Fruit fly (Drosophila melanogaster) whole organism, prepupa: ENCODE data around the gene CG32313.

ENCODE experiments used
- Blimp-1 ChIP-seq: fragments of 200-800 bp; sonication (Bioruptor generic); optimal IDR thresholded peaks from 3 replicates; lab custom pipeline; 2017; ENCODE audit warnings: missing biosample characterization, missing genetic modification characterization, mild to moderate bottlenecking, moderate library complexity, missing genetic modification reagents
- CG10631 ChIP-seq: fragments of 200-800 bp; sonication (Bioruptor generic); optimal IDR thresholded peaks from 2 replicates; lab custom pipeline; 2016; ENCODE audit warnings: missing biosample characterization, missing genetic modification characterization
- CG11294 ChIP-seq: fragments of 200-800 bp; sonication (Bioruptor generic); IDR thresholded peaks from 2 replicates; pipeline ENCODE4 v1.3.6; 2022; ENCODE audit warnings: missing biosample characterization, missing genetic modification characterization
- CG11762 ChIP-seq: fragments of 200-800 bp; sonication (Bioruptor generic); optimal IDR thresholded peaks from 3 replicates; lab custom pipeline; 2016; ENCODE audit warnings: missing biosample characterization, missing genetic modification characterization; ENCODE audit not compliant: insufficient read depth
- CG11902 ChIP-seq: fragments of 200-800 bp; sonication (Bioruptor generic); optimal IDR thresholded peaks from 3 replicates; lab custom pipeline; 2016; ENCODE audit warnings: missing biosample characterization, missing genetic modification characterization
- CG15336 ChIP-seq: fragments of 200-800 bp; sonication (Bioruptor generic); IDR thresholded peaks from 2 replicates; pipeline ENCODE4 v1.3.6; 2022; ENCODE audit warnings: missing biosample characterization, missing genetic modification characterization
- CG1621 ChIP-seq: fragments of 200-800 bp; sonication (Bioruptor generic); optimal IDR thresholded peaks from 3 replicates; lab custom pipeline; 2018; ENCODE audit warnings: missing biosample characterization, mild to moderate bottlenecking, missing genetic modification characterization
- CG16779 ChIP-seq: fragments of 200-800 bp; sonication (Bioruptor generic); optimal IDR thresholded peaks from 3 replicates; lab custom pipeline; 2017; ENCODE audit warnings: missing biosample characterization, mild to moderate bottlenecking, missing genetic modification characterization
- CG31627 ChIP-seq: fragments of 200-800 bp; sonication (Bioruptor generic); optimal IDR thresholded peaks from 3 replicates; lab custom pipeline; 2016; ENCODE audit warnings: missing biosample characterization, missing genetic modification characterization
- CG34406 ChIP-seq: fragments of 200-800 bp; sonication (Bioruptor generic); optimal IDR thresholded peaks from 3 replicates; lab custom pipeline; 2016; ENCODE audit warnings: missing biosample characterization, missing genetic modification characterization
- CG3919 ChIP-seq: fragments of 200-800 bp; sonication (Bioruptor generic); optimal IDR thresholded peaks from 3 replicates; lab custom pipeline; 2016; ENCODE audit warnings: missing biosample characterization, missing genetic modification characterization
- CG4318 ChIP-seq: fragments of 200-800 bp; sonication (Bioruptor generic); optimal IDR thresholded peaks from 3 replicates; lab custom pipeline; 2017; ENCODE audit warnings: missing biosample characterization, mild to moderate bottlenecking, missing genetic modification characterization
- CG6163 ChIP-seq: fragments of 200-800 bp; sonication (Bioruptor generic); IDR thresholded peaks from 3 replicates; pipeline ENCODE4 v1.3.6; 2022; ENCODE audit warnings: missing biosample characterization, missing genetic modification characterization
- CG6276 ChIP-seq: fragments of 200-800 bp; sonication (Bioruptor generic); optimal IDR thresholded peaks from 2 replicates; lab custom pipeline; 2017; ENCODE audit warnings: missing biosample characterization, mild to moderate bottlenecking, missing genetic modification characterization
- CG6808 ChIP-seq: fragments of 200-800 bp; sonication (Bioruptor generic); optimal IDR thresholded peaks from 3 replicates; lab custom pipeline; 2017; ENCODE audit warnings: missing biosample characterization, missing genetic modification characterization, mild to moderate bottlenecking, moderate library complexity, missing genetic modification reagents
- CG6854 ChIP-seq: fragments of 200-800 bp; sonication (Bioruptor generic); optimal IDR thresholded peaks from 2 replicates; lab custom pipeline; 2017; ENCODE audit warnings: missing biosample characterization, mild to moderate bottlenecking, missing genetic modification characterization
- CG7368 ChIP-seq: fragments of 200-800 bp; sonication (Bioruptor generic); optimal IDR thresholded peaks from 3 replicates; lab custom pipeline; 2016; ENCODE audit warnings: missing biosample characterization, missing genetic modification characterization
- CG8119 ChIP-seq: fragments of 200-800 bp; sonication (Bioruptor generic); IDR thresholded peaks from 3 replicates; pipeline ENCODE4 v1.3.6; 2022; ENCODE audit warnings: missing biosample characterization, missing genetic modification characterization
- CG8319 ChIP-seq: fragments of 200-800 bp; sonication (Bioruptor generic); optimal IDR thresholded peaks from 3 replicates; lab custom pipeline; 2016; ENCODE audit warnings: missing biosample characterization, missing genetic modification characterization
- CG8632 ChIP-seq: fragments of 200-800 bp; sonication (Bioruptor generic); optimal IDR thresholded peaks from 3 replicates; lab custom pipeline; 2016; ENCODE audit warnings: missing biosample characterization, missing genetic modification characterization
- CG9139 ChIP-seq: fragments of 200-800 bp; sonication (Bioruptor generic); optimal IDR thresholded peaks from 3 replicates; lab custom pipeline; 2017; ENCODE audit warnings: missing biosample characterization, mild to moderate bottlenecking, missing genetic modification characterization
- Eip78C ChIP-seq: fragments of 200-800 bp; sonication (Bioruptor generic); peaks from one replicate; lab custom pipeline; 2016; ENCODE audit warnings: missing biosample characterization, missing genetic modification characterization
- Eip93F ChIP-seq: fragments of 200-800 bp; sonication (Bioruptor generic); optimal IDR thresholded peaks from 2 replicates; lab custom pipeline; 2016; ENCODE audit warnings: missing biosample characterization, mild to moderate bottlenecking, missing genetic modification characterization
- Ets21C ChIP-seq: fragments of 200-800 bp; sonication (Bioruptor generic); optimal IDR thresholded peaks from 3 replicates; lab custom pipeline; 2016; ENCODE audit warnings: missing biosample characterization, missing genetic modification characterization
- Ets96B ChIP-seq: fragments of 200-800 bp; optimal IDR thresholded peaks from 2 replicates; lab custom pipeline; 2019; ENCODE audit warnings: missing biosample characterization, mild to moderate bottlenecking, missing genetic modification characterization, moderate library complexity
- Gug ChIP-seq: fragments of 200-800 bp; sonication (Bioruptor generic); IDR thresholded peaks from 2 replicates; pipeline ENCODE4 v1.3.6; 2022; ENCODE audit warnings: missing biosample characterization, missing genetic modification characterization
- Hr38 ChIP-seq: sonication (Bioruptor generic); optimal IDR thresholded peaks from 2 replicates; lab custom pipeline; 2016; ENCODE audit warnings: missing biosample characterization, missing genetic modification characterization
- Hr39 ChIP-seq: fragments of 200-800 bp; sonication (Bioruptor generic); optimal IDR thresholded peaks from 2 replicates; lab custom pipeline; 2016; ENCODE audit warnings: missing biosample characterization, missing genetic modification characterization
- Hr4 ChIP-seq: fragments of 200-800 bp; sonication (Bioruptor generic); optimal IDR thresholded peaks from 3 replicates; lab custom pipeline; 2016; ENCODE audit warnings: missing biosample characterization, missing genetic modification characterization
- Lpt ChIP-seq: fragments of 200-800 bp; sonication (Bioruptor generic); optimal IDR thresholded peaks from 3 replicates; lab custom pipeline; 2016; ENCODE audit warnings: missing biosample characterization, missing genetic modification characterization
- Met ChIP-seq: fragments of 200-800 bp; sonication (Bioruptor generic); optimal IDR thresholded peaks from 3 replicates; lab custom pipeline; 2016; ENCODE audit warnings: missing biosample characterization, missing genetic modification characterization
- OdsH ChIP-seq: fragments of 200-800 bp; sonication (Bioruptor generic); optimal IDR thresholded peaks from 3 replicates; lab custom pipeline; 2016; ENCODE audit warnings: missing biosample characterization, missing genetic modification characterization
- Sox102F ChIP-seq: fragments of 200-800 bp; sonication (Bioruptor generic); optimal IDR thresholded peaks from 2 replicates; lab custom pipeline; 2016; ENCODE audit warnings: missing biosample characterization, mild to moderate bottlenecking, missing genetic modification characterization
- Sox14 ChIP-seq: fragments of 200-800 bp; sonication (Bioruptor generic); optimal IDR thresholded peaks from 3 replicates; lab custom pipeline; 2016; ENCODE audit warnings: missing biosample characterization, missing genetic modification characterization
- Sox15 ChIP-seq: fragments of 200-800 bp; sonication (Bioruptor generic); optimal IDR thresholded peaks from 3 replicates; lab custom pipeline; 2016; ENCODE audit warnings: missing biosample characterization, missing genetic modification characterization
- acj6 ChIP-seq: fragments of 200-800 bp; sonication (Bioruptor generic); optimal IDR thresholded peaks from 3 replicates; lab custom pipeline; 2016; ENCODE audit warnings: missing biosample characterization, missing genetic modification characterization
- dac ChIP-seq: fragments of 200-800 bp; sonication (Bioruptor generic); optimal IDR thresholded peaks from 2 replicates; lab custom pipeline; 2017; ENCODE audit warnings: missing biosample characterization, mild to moderate bottlenecking, missing genetic modification characterization
- dsx ChIP-seq: fragments of 200-800 bp; optimal IDR thresholded peaks from 3 replicates; lab custom pipeline; 2019; ENCODE audit warnings: missing biosample characterization, mild to moderate bottlenecking, missing genetic modification characterization, moderate library complexity; ENCODE audit not compliant: poor library complexity, severe bottlenecking
- eg ChIP-seq: fragments of 200-800 bp; sonication (Bioruptor generic); IDR thresholded peaks from 3 replicates; pipeline ENCODE4 v1.3.6; 2022; ENCODE audit warnings: missing biosample characterization, missing genetic modification characterization
- esn ChIP-seq: fragments of 200-800 bp; sonication (Bioruptor generic); optimal IDR thresholded peaks from 2 replicates; lab custom pipeline; 2016; ENCODE audit warnings: missing biosample characterization, mild to moderate bottlenecking, missing genetic modification characterization, moderate library complexity
- fd59A ChIP-seq: fragments of 200-800 bp; sonication (Bioruptor generic); optimal IDR thresholded peaks from 2 replicates; lab custom pipeline; 2017; ENCODE audit warnings: missing biosample characterization, mild to moderate bottlenecking, missing genetic modification characterization, missing genetic modification reagents
- fkh ChIP-seq: fragments of 200-800 bp; sonication (Bioruptor generic); optimal IDR thresholded peaks from 3 replicates; lab custom pipeline; 2017; ENCODE audit warnings: missing biosample characterization, mild to moderate bottlenecking, missing genetic modification characterization, moderate library complexity
- lz ChIP-seq: fragments of 200-800 bp; sonication (Bioruptor generic); optimal IDR thresholded peaks from 3 replicates; lab custom pipeline; 2016; ENCODE audit warnings: missing biosample characterization, missing genetic modification characterization
- net ChIP-seq: fragments of 200-800 bp; sonication (Bioruptor generic); optimal IDR thresholded peaks from 3 replicates; lab custom pipeline; 2016; ENCODE audit warnings: missing biosample characterization, missing genetic modification characterization
- pdm3 ChIP-seq: fragments of 200-800 bp; sonication (Bioruptor generic); optimal IDR thresholded peaks from 3 replicates; lab custom pipeline; 2016; ENCODE audit warnings: missing biosample characterization, missing genetic modification characterization
- spab ChIP-seq: fragments of 200-800 bp; sonication (Bioruptor generic); optimal IDR thresholded peaks from 2 replicates; lab custom pipeline; 2017; ENCODE audit warnings: missing biosample characterization, mild to moderate bottlenecking, missing genetic modification characterization, missing genetic modification reagents
- ss ChIP-seq, 2 experiments: fragments of 200-800 bp; sonication (Bioruptor generic); optimal IDR thresholded peaks; 2 replicates in 1 of 2; 3 replicates in 1 of 2; lab custom pipeline; 2017 to 2018; ENCODE audit warnings: mild to moderate bottlenecking in 2 of 2, missing biosample characterization in 2 of 2, missing genetic modification characterization in 2 of 2, moderate library complexity in 1 of 2
- svp ChIP-seq: fragments of 200-800 bp; sonication (Bioruptor generic); peaks from one replicate; lab custom pipeline; 2016; ENCODE audit warnings: missing biosample characterization, missing genetic modification characterization
- topi ChIP-seq: fragments of 200-800 bp; sonication (Bioruptor generic); optimal IDR thresholded peaks from 3 replicates; lab custom pipeline; 2016; ENCODE audit warnings: missing biosample characterization, missing genetic modification characterization
- vri ChIP-seq: fragments of 200-800 bp; sonication (Bioruptor generic); optimal IDR thresholded peaks from 3 replicates; lab custom pipeline; 2016; ENCODE audit warnings: missing biosample characterization, mild to moderate bottlenecking, missing genetic modification characterization

Gene CG32313

dm6 chr3L:1545693-1546329 is at the start of gene CG32313, which contains the start of gene Pcyt1:
CG32313 (minus strand) TSS chr3L:1545743.
Pcyt1 (plus strand) TSS chr3L:1546092.
- TF ChIP-seq spab (GFP tag; lab: Kevin White, UChicago), result no peak
- TF ChIP-seq CG34406 (GFP tag; lab: Kevin White, UChicago), result no peak
- TF ChIP-seq CG11902, result no peak
- TF ChIP-seq CG10631 (GFP tag; lab: Kevin White, UChicago), result no peak
- TF ChIP-seq CG1621 (tag; lab: Kevin White, UChicago), result no peak
- TF ChIP-seq Met (GFP tag; lab: Kevin White, UChicago), result no peak
- no peak for TF ChIP-seq CG11294 (GFP tag; lab: Robert Waterston, UW)
- no peak for TF ChIP-seq Blimp-1 (GFP tag; lab: Kevin White, UChicago)
- TF ChIP-seq Sox14 (GFP tag; lab: Kevin White, UChicago), result peak; percentile 28
- TF ChIP-seq Eip93F (GFP tag; lab: Kevin White, UChicago), result peak; percentile 31
- TF ChIP-seq CG6808, result no peak
- TF ChIP-seq dsx (GFP tag; lab: Kevin White, UChicago), result no peak
- TF ChIP-seq OdsH (GFP tag; lab: Kevin White, UChicago), result no peak
- TF ChIP-seq Sox102F (GFP tag; lab: Kevin White, UChicago), result peak; percentile 15
- no peak for TF ChIP-seq Hr4
- no peak for TF ChIP-seq pdm3 (GFP tag; lab: Kevin White, UChicago)
- TF ChIP-seq CG3919 (GFP tag; lab: Kevin White, UChicago), result no peak
- peak; percentile 46 for TF ChIP-seq CG6854 (GFP tag; lab: Kevin White, UChicago)
- no peak for TF ChIP-seq acj6 (GFP tag; lab: Kevin White, UChicago)
- TF ChIP-seq CG11762 (GFP tag; lab: Kevin White, UChicago), result no peak
- TF ChIP-seq fkh (GFP tag; lab: Kevin White, UChicago), result no peak
- TF ChIP-seq svp (GFP tag; lab: Kevin White, UChicago), result peak; percentile 79
- TF ChIP-seq eg (GFP tag; lab: Robert Waterston, UW), result no peak
- TF ChIP-seq esn, result peak; percentile 24
- no peak for TF ChIP-seq fd59A (GFP tag; lab: Kevin White, UChicago)
- TF ChIP-seq CG31627 (GFP tag; lab: Kevin White, UChicago), result no peak
- no peak for TF ChIP-seq CG8319 (GFP tag; lab: Kevin White, UChicago)
- TF ChIP-seq Gug (GFP tag; lab: Robert Waterston, UW), result no peak
- TF ChIP-seq vri, result no peak
- TF ChIP-seq Ets21C (GFP tag; lab: Kevin White, UChicago), result no peak
- no peak for TF ChIP-seq topi (GFP tag; lab: Kevin White, UChicago)
- TF ChIP-seq CG15336 (GFP tag; lab: Robert Waterston, UW), result no peak
- TF ChIP-seq CG9139, result no peak
- no peak for TF ChIP-seq Lpt (GFP tag; lab: Kevin White, UChicago)
- no peak for TF ChIP-seq lz (GFP tag; lab: Kevin White, UChicago)
- TF ChIP-seq Sox15 (GFP tag; lab: Kevin White, UChicago), result no peak
- no peak for TF ChIP-seq CG6163
- no peak for TF ChIP-seq CG7368 (GFP tag; lab: Kevin White, UChicago)
- no peak for TF ChIP-seq Hr39 (GFP tag; lab: Kevin White, UChicago)
- TF ChIP-seq dac, result no peak
- no peak for TF ChIP-seq CG4318 (GFP tag; lab: Kevin White, UChicago)
- peak; percentile 67 for TF ChIP-seq Eip78C (GFP tag; lab: Kevin White, UChicago)
- no peak for TF ChIP-seq ss (GFP tag; optimal IDR thresholded peaks at IDR 0.05; lab: Kevin White, UChicago)
- no peak for TF ChIP-seq CG6276 (GFP tag; lab: Kevin White, UChicago)
- no peak for TF ChIP-seq CG8119 (GFP tag; lab: Robert Waterston, UW)
- TF ChIP-seq net, result no peak
- no peak for TF ChIP-seq Ets96B (tag; lab: Kevin White, UChicago)
- no peak for TF ChIP-seq CG16779 (tag; lab: Kevin White, UChicago)
- no peak for TF ChIP-seq CG8632 (GFP tag; lab: Kevin White, UChicago)
- TF ChIP-seq Hr38 (GFP tag; lab: Kevin White, UChicago), result no peak
